Fruit fly (Drosophila melanogaster): ENCODE measurements around the gene Vps15.
A peak's percentile ranks its signal among the peaks of the same experiment; 100 is the strongest.

- no peak for TF ChIP-seq CG10565 (GFP tag; optimal IDR thresholded peaks at IDR 0.05)
- TF ChIP-seq CG31365 (tag; optimal IDR thresholded peaks at IDR 0.05) = no peak
- TF ChIP-seq ro (GFP tag; IDR thresholded peaks at IDR 0.05) = 0 out of 2 replicates have a peak, but pooled peaks have one; percentile 20
- TF ChIP-seq CG2120 (GFP tag; optimal IDR thresholded peaks at IDR 0.05) = peak; percentile 31
- peak; percentile 5 for TF ChIP-seq CG7786 (GFP tag; optimal IDR thresholded peaks at IDR 0.05)
- peak; percentile 6; the same call in 1 of the 3 replicates for TF ChIP-seq ase (GFP tag; IDR thresholded peaks at IDR 0.05)
- 0 out of 4 replicates have a peak, but pooled peaks have one; percentile 4 for TF ChIP-seq Gug (GFP tag; IDR thresholded peaks at IDR 0.05)
- TF ChIP-seq ewg (GFP tag; optimal IDR thresholded peaks at IDR 0.05) = peak; percentile 42
- 0 out of 2 replicates have a peak, but pooled peaks have one; percentile 13 for TF ChIP-seq CG3847 (GFP tag; IDR thresholded peaks at IDR 0.05)
- TF ChIP-seq grau (tag; optimal IDR thresholded peaks at IDR 0.05) = peak; percentile 64
- TF ChIP-seq ato (GFP tag; IDR thresholded peaks at IDR 0.05; ENCODE audit: partially characterized antibody) = no peak
- no peak for TF ChIP-seq Nf-YC (tag; optimal IDR thresholded peaks at IDR 0.05)
- TF ChIP-seq CG7357 (GFP tag; IDR thresholded peaks at IDR 0.05) = peak; percentile 26; the same call in 1 of the 3 replicates
Observed at dm6 chr3R:9246879-9247621, 1.4 kb upstream of the Vps15 start.

Measured in whole organism, embryonic.